Worm (Caenorhabditis elegans) whole organism, midembryonic: ENCODE measurements around the gene che-2.

Experiments used
- T22C8.4 ChIP-seq: fragments of 200-800 bp; sonication (Bioruptor generic); IDR thresholded peaks from 2 replicates; pipeline ENCODE4 v1.3.6; 2022; ENCODE audit warnings: missing genetic modification characterization, missing compliant biosample characterization
- cog-1 ChIP-seq: sonication (generic microtip); optimal IDR thresholded peaks from 2 replicates; lab custom pipeline; 2016; ENCODE audit warnings: missing genetic modification characterization, missing compliant biosample characterization
- flt-1 ChIP-seq: fragments of 200-800 bp; sonication (Bioruptor generic); IDR thresholded peaks from 2 replicates; pipeline ENCODE4 v1.3.6; 2022; ENCODE audit warnings: missing genetic modification characterization, missing compliant biosample characterization
- klf-2 ChIP-seq: fragments of 200-800 bp; sonication (Bioruptor generic); conservative IDR thresholded peaks from 2 replicates; pipeline ENCODE4 v1.3.6; 2022; ENCODE audit warnings: missing genetic modification reagents, missing genetic modification characterization, missing compliant biosample characterization
- med-1 ChIP-seq: sonication (generic microtip); optimal IDR thresholded peaks from 2 replicates; lab custom pipeline; 2017; ENCODE audit warnings: missing genetic modification characterization, mild to moderate bottlenecking, missing compliant biosample characterization, antibody characterized with exemption, missing genetic modification reagents; ENCODE audit not compliant: insufficient read depth
- tab-1 ChIP-seq: fragments of 200-800 bp; sonication (Bioruptor generic); IDR thresholded peaks from 2 replicates; pipeline ENCODE4 v1.3.6; 2022; ENCODE audit warnings: missing genetic modification characterization, missing compliant biosample characterization
- ztf-23 ChIP-seq: fragments of 200-800 bp; sonication (Bioruptor generic); IDR thresholded peaks from 2 replicates; pipeline ENCODE4 v1.3.6; 2022; ENCODE audit warnings: missing genetic modification reagents, missing genetic modification characterization, missing compliant biosample characterization

DNA sequence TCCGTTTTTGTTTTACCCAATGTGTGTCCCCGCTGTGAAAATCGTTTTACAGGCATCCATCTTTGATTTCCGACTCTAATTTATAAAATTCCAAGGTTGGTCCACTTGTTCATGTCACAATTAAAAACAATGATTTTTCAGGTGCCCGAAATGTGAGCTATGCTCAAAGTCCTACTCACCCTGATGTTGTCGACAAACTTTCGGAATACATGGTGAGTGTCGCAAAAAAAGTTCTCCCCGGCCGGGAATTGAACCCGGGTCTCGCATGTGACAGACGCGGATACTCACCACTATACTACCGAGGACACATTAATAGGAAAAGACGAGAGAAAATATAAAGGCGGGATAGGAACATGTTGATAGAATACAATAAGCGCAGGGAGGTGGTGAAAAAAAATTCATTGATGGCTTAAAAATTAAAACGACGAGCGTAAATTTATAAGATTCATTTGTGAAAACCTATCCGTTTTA lies 8.4 kb downstream of the che-2 start, which contains the start of gene egl-17:
- TF ChIP-seq klf-2 (GFP tag; lab: Robert Waterston, UW) (peak; percentile 96), ztf-23 (peak; percentile 96), tab-1 (peak; percentile 94), cog-1 (tag; lab: Kevin White, UChicago) (peak; percentile 89), med-1 (peak; percentile 73), T22C8.4 (GFP tag; lab: Robert Waterston, UW) (peak; percentile 91), flt-1 (GFP tag; lab: Robert Waterston, UW) (peak; percentile 97)
